Worm (Caenorhabditis elegans) whole organism, early embryonic: ENCODE measurements around the gene mrps-9.

Experiments
- B0310.2 ChIP-seq: sonication (generic microtip); optimal IDR thresholded peaks from 2 replicates; lab custom pipeline; 2016; ENCODE audit warnings: mild to moderate bottlenecking, missing genetic modification characterization, missing compliant biosample characterization
- F13C5.2 ChIP-seq: sonication (generic microtip); optimal IDR thresholded peaks from 2 replicates; lab custom pipeline; 2017; ENCODE audit warnings: mild to moderate bottlenecking, missing genetic modification characterization, inconsistent platforms, missing compliant biosample characterization
- aly-1 ChIP-seq: sonication (generic microtip); optimal IDR thresholded peaks from 2 replicates; lab custom pipeline; 2016; ENCODE audit warnings: missing genetic modification characterization, missing compliant biosample characterization
- ama-1 ChIP-seq: fragments of 150-350 bp; optimal IDR thresholded peaks from 2 replicates; lab custom pipeline; 2014
- ceh-13 ChIP-seq: fragments of 200-800 bp; sonication (Bioruptor generic); optimal IDR thresholded peaks from 2 replicates; lab custom pipeline; 2018; ENCODE audit warnings: mild to moderate bottlenecking, missing genetic modification characterization, missing compliant biosample characterization
- ceh-36 ChIP-seq: sonication (generic microtip); optimal IDR thresholded peaks from 2 replicates; lab custom pipeline; 2016; ENCODE audit warnings: missing genetic modification characterization, inconsistent platforms, missing compliant biosample characterization
- ets-7 ChIP-seq: sonication (generic microtip); optimal IDR thresholded peaks from 2 replicates; lab custom pipeline; 2016; ENCODE audit warnings: missing genotype, missing genetic modification characterization, missing compliant biosample characterization
- flt-1 ChIP-seq: fragments of 200-800 bp; sonication (Bioruptor generic); IDR thresholded peaks from 2 replicates; pipeline ENCODE4 v1.3.6; 2022; ENCODE audit warnings: missing genetic modification characterization, missing compliant biosample characterization
- hmbx-1 ChIP-seq: sonication (generic microtip); optimal IDR thresholded peaks from 2 replicates; lab custom pipeline; 2016; ENCODE audit warnings: mild to moderate bottlenecking, missing genetic modification characterization, missing compliant biosample characterization
- hmg-4 ChIP-seq: fragments of 200-800 bp; sonication (Bioruptor generic); optimal IDR thresholded peaks from 2 replicates; lab custom pipeline; 2018; ENCODE audit warnings: mild to moderate bottlenecking, missing genetic modification characterization, missing compliant biosample characterization
- hnd-1 ChIP-seq: sonication (generic microtip); optimal IDR thresholded peaks from 2 replicates; lab custom pipeline; 2016; ENCODE audit warnings: missing genetic modification characterization, missing compliant biosample characterization
- pes-1 ChIP-seq: fragments of 200-800 bp; sonication (Bioruptor generic); IDR thresholded peaks from 2 replicates; pipeline ENCODE4 v1.3.6; 2022; ENCODE audit warnings: missing genetic modification reagents, missing genetic modification characterization, missing compliant biosample characterization
- scrt-1 ChIP-seq: fragments of 200-800 bp; sonication (Bioruptor generic); IDR thresholded peaks from 2 replicates; pipeline ENCODE4 v1.3.6; 2022; ENCODE audit warnings: missing genetic modification characterization, missing compliant biosample characterization
- sea-1 ChIP-seq: fragments of 200-800 bp; sonication (Bioruptor generic); conservative IDR thresholded peaks from 2 replicates; pipeline ENCODE4 v1.3.6; 2022; ENCODE audit warnings: missing genetic modification characterization, missing compliant biosample characterization
- tbx-11 ChIP-seq: fragments of 200-800 bp; sonication (Bioruptor generic); IDR thresholded peaks from 2 replicates; pipeline ENCODE4 v1.3.6; 2022; ENCODE audit warnings: missing genetic modification characterization, missing compliant biosample characterization
- tbx-37 ChIP-seq: fragments of 200-800 bp; sonication (Bioruptor generic); conservative IDR thresholded peaks from 2 replicates; pipeline ENCODE4 v1.3.6; 2022; ENCODE audit warnings: missing genetic modification reagents, missing genetic modification characterization, missing compliant biosample characterization
- tra-4 ChIP-seq: sonication (generic microtip); optimal IDR thresholded peaks from 2 replicates; lab custom pipeline; 2017; ENCODE audit warnings: missing genetic modification characterization, missing compliant biosample characterization

Gene mrps-9

DNA sequence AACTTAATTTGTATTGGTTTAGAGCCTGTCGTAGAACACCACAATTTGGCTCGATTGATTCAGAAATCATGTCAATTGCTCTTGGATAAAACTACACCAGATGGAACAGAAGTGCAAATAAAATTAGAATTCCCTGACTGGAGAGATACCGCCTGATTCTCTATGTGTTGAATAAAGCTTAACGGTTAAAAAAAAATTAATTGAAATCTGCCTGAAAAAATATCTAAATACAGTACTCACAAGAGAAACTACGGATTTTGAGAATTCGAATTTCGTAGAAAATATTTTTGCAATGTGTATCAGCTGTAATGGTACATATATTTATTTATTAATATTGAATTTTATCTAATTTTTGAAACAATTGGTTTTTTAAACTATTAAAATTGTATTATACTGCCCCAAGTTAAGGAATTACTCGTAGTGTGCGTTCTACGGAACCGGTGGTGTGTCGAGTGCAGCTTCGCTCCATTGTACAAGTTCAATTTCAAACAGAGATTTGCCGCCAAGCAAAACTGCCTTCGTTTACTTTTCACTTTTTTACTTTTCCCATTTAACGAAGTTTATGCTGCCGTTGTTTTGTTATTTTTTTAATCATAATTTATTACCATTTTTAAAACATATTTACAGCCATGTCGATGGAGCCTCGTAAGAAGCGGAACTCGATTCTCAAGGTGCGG lies 15.7 kb upstream of the mrps-9 start, which contains the start of gene knl-1:
knl-1 (plus strand) TSS at position 626 of the 677 bp plus-strand sequence.
- TF ChIP-seq scrt-1 (GFP tag; lab: Robert Waterston, UW) (no peak), ceh-36 (tag; lab: Kevin White, UChicago) (no peak), tbx-11 (GFP tag; lab: Robert Waterston, UW) (no peak), aly-1 (tag; lab: Kevin White, UChicago) (no peak), hmg-4 (peak; percentile 54), F13C5.2 (tag; lab: Kevin White, UChicago) (peak; percentile 51), flt-1 (no peak)

DNA sequence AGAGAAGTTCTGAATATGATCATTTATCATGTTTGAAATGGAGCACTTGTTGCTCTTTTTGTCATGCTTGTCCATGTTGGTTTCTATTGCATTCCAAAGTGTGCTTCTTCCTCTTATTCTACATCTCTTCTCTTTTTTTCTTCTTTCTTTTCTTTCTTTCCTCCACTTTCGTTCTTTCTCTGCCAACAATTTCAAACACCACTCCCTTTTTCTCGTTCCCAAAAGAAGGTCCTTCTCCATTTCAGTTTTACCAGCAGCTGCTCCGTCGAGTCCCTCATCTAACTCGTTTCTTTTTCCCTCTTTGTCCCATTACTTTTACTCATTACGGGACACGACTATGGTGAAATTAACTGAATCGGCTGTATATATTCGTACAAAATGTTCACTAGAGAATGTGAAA lies 10.9 kb upstream of the mrps-9 start, which contains the start of gene F09G8.5:
F09G8.5 (plus strand) TSS at position 38 of the 400 bp plus-strand sequence.
- no peak for TF ChIP-seq ceh-13 (GFP tag; lab: Kevin White, UChicago)
- no peak for TF ChIP-seq ama-1
- no peak for TF ChIP-seq hmbx-1 (tag; lab: Kevin White, UChicago)
- no peak for TF ChIP-seq F13C5.2 (tag; lab: Kevin White, UChicago)
- TF ChIP-seq hnd-1 = no peak
- TF ChIP-seq scrt-1 (GFP tag; lab: Robert Waterston, UW) = no peak
- TF ChIP-seq ceh-36 (tag; lab: Kevin White, UChicago) = no peak
- TF ChIP-seq B0310.2 (tag; lab: Kevin White, UChicago) = no peak
- TF ChIP-seq flt-1 = no peak

DNA sequence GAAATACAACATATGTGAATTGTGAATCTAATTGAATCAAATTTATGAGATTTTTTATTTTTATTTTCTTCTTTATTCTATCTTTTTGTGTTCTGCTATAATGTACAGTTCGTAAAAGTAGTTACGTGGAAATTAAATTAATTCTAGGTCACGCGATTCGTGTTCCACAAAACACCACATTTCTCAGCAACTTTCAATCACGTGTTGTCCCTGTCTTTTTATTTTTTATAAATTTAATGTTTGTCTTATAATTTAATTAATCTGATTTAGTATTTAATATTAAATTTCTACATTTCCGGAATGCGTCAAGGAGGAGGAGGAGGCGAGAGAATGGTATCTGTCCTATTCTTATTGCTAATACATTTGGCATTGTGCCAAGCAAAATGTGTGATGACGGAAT lies 7.8 kb upstream of the mrps-9 start, which contains the start of gene ncr-2:
ncr-2 (plus strand) TSS at position 301 of the 400 bp plus-strand sequence.
- TF ChIP-seq ceh-13 (GFP tag; lab: Kevin White, UChicago) = no peak
- no peak for TF ChIP-seq aly-1 (tag; lab: Kevin White, UChicago)
- TF ChIP-seq hnd-1 = no peak
- TF ChIP-seq tra-4 (tag; lab: Kevin White, UChicago) = no peak
- TF ChIP-seq tbx-11 (GFP tag; lab: Robert Waterston, UW) = no peak
- no peak for TF ChIP-seq pes-1 (GFP tag; lab: Robert Waterston, UW)
- TF ChIP-seq tbx-37 (GFP tag; lab: Robert Waterston, UW) = no peak
- no peak for TF ChIP-seq hmbx-1 (tag; lab: Kevin White, UChicago)
- TF ChIP-seq flt-1 = no peak
- no peak for TF ChIP-seq hmg-4
- TF ChIP-seq sea-1 = no peak

DNA sequence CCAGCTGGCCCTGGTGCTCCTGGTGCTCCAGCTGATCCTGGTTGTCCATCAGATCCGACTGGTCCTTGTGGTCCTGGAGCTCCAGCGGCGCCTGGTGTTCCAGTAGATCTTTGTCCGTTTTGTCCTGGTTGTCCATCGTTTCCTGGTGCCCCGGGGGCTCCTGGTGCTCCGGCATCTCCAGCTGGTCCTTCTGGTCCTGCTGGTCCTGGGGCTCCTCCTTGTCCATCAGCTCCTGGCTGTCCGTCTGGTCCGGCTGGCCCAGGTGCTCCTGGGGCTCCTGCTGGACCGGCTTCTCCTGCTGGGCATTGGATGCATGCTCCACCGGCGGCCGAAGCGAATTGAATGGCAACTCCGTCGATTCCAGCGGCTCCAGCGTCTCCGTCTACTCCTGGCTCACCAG lies 3.3 kb upstream of the mrps-9 start:
- TF ChIP-seq flt-1 (no peak), F13C5.2 (tag; lab: Kevin White, UChicago) (no peak), sea-1 (no peak), ama-1 (no peak), hmg-4 (no peak), hnd-1 (no peak), tbx-11 (GFP tag; lab: Robert Waterston, UW) (no peak), hmbx-1 (tag; lab: Kevin White, UChicago) (no peak), ceh-36 (tag; lab: Kevin White, UChicago) (no peak), B0310.2 (tag; lab: Kevin White, UChicago) (no peak), ceh-13 (GFP tag; lab: Kevin White, UChicago) (no peak), tbx-37 (GFP tag; lab: Robert Waterston, UW) (no peak), ets-7 (tag; lab: Kevin White, UChicago) (no peak), scrt-1 (GFP tag; lab: Robert Waterston, UW) (no peak)

DNA sequence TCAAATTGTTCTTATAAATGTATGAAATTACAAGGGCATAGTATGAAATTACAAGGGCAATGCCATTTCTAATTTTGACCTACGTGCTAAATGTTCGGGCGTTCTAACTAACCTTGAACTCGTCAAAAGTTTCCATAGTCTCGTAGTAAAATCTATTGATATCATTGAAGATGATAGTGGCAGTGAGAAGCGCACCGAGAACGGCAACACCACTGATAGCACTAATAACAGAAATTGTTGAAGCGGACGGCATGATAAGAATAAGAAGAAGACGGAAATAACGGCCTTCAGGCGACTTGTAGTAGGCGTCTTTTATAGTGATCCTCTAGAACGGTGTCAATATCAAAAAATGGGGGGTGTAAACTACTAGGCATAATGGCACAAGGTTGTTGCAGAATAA lies 2.5 kb upstream of the mrps-9 start, which contains the start of gene col-91:
col-91 (minus strand) TSS at position 288 of the 400 bp plus-strand sequence.
- TF ChIP-seq ama-1 (no peak), tbx-11 (GFP tag; lab: Robert Waterston, UW) (no peak), ets-7 (tag; lab: Kevin White, UChicago) (no peak), flt-1 (no peak), tra-4 (tag; lab: Kevin White, UChicago) (no peak), aly-1 (tag; lab: Kevin White, UChicago) (no peak), F13C5.2 (tag; lab: Kevin White, UChicago) (no peak), ceh-13 (GFP tag; lab: Kevin White, UChicago) (no peak), hnd-1 (no peak), hmg-4 (no peak), B0310.2 (tag; lab: Kevin White, UChicago) (no peak), ceh-36 (tag; lab: Kevin White, UChicago) (no peak), pes-1 (GFP tag; lab: Robert Waterston, UW) (no peak), tbx-37 (GFP tag; lab: Robert Waterston, UW) (no peak), scrt-1 (GFP tag; lab: Robert Waterston, UW) (no peak), hmbx-1 (tag; lab: Kevin White, UChicago) (no peak), sea-1 (no peak)

DNA sequence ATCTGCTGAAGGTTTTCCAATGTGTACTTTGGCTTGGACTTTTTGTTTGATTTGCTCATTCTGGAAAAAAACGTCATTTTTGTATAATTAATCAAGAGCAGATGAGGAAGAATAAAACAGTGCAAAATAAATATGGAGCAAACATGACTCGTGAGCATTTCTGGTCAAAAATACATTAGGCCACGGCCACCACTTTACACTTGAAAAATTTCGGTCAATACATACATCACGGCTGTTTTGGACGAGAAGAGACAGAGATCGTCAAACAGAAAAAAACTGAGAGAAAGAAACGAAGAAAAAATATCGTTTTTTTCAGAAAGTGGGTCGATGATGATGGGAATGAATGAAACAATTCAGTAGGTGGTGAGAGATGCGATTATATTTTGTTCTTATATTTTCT lies 2.4 kb downstream of the mrps-9 start, which contains the start of the genes F09G8.7 and crn-7:
F09G8.7 (minus strand) TSS at position 60 of the 400 bp plus-strand sequence.
crn-7 (plus strand) TSS at position 236 of the 400 bp plus-strand sequence.
- TF ChIP-seq flt-1 = no peak
- TF ChIP-seq F13C5.2 (tag; lab: Kevin White, UChicago) = no peak
- TF ChIP-seq sea-1 = no peak
- no peak for TF ChIP-seq B0310.2 (tag; lab: Kevin White, UChicago)
- no peak for TF ChIP-seq tbx-37 (GFP tag; lab: Robert Waterston, UW)
- no peak for TF ChIP-seq pes-1 (GFP tag; lab: Robert Waterston, UW)
- no peak for TF ChIP-seq ets-7 (tag; lab: Kevin White, UChicago)
- TF ChIP-seq aly-1 (tag; lab: Kevin White, UChicago) = no peak
- no peak for TF ChIP-seq hnd-1
- TF ChIP-seq ceh-36 (tag; lab: Kevin White, UChicago) = no peak
- no peak for TF ChIP-seq hmg-4
- no peak for TF ChIP-seq ceh-13 (GFP tag; lab: Kevin White, UChicago)
- no peak for TF ChIP-seq tbx-11 (GFP tag; lab: Robert Waterston, UW)
- no peak for TF ChIP-seq hmbx-1 (tag; lab: Kevin White, UChicago)
- no peak for TF ChIP-seq scrt-1 (GFP tag; lab: Robert Waterston, UW)
- TF ChIP-seq tra-4 (tag; lab: Kevin White, UChicago) = no peak
- no peak for TF ChIP-seq ama-1
